Worm (Caenorhabditis elegans) whole organism, L1 larva: ENCODE results near the gene daf-6.

Source experiments
- C16A3.4 ChIP-seq: fragments of 150-350 bp; optimal IDR thresholded peaks from 2 replicates; lab custom pipeline; 2014; ENCODE audit warnings: missing biosample characterization, missing genetic modification characterization
- F16B12.6 ChIP-seq: fragments of 150-350 bp; optimal IDR thresholded peaks from 2 replicates; lab custom pipeline; 2014; ENCODE audit warnings: missing biosample characterization, missing genetic modification characterization
- aha-1 ChIP-seq: fragments of 150-350 bp; optimal IDR thresholded peaks from 2 replicates; lab custom pipeline; 2014; ENCODE audit warnings: missing biosample characterization, missing genetic modification characterization
- alr-1 ChIP-seq: fragments of 200-800 bp; sonication (Bioruptor generic); optimal IDR thresholded peaks from 2 replicates; lab custom pipeline; 2018; ENCODE audit warnings: borderline replicate concordance, mild to moderate bottlenecking, missing genetic modification characterization, missing compliant biosample characterization
- aly-2 ChIP-seq: fragments of 150-350 bp; optimal IDR thresholded peaks from 2 replicates; lab custom pipeline; 2014; ENCODE audit warnings: missing biosample characterization, missing genetic modification characterization
- ceh-88 ChIP-seq: fragments of 200-800 bp; sonication (Bioruptor generic); IDR thresholded peaks from 2 replicates; pipeline ENCODE4 v1.3.6; 2022; ENCODE audit warnings: missing genetic modification characterization, missing compliant biosample characterization
- ceh-90 ChIP-seq: sonication (generic microtip); optimal IDR thresholded peaks from 2 replicates; lab custom pipeline; 2016; ENCODE audit warnings: missing genetic modification characterization, missing compliant biosample characterization
- ces-1 ChIP-seq: fragments of 150-350 bp; optimal IDR thresholded peaks from 2 replicates; lab custom pipeline; 2014; ENCODE audit warnings: missing biosample characterization, missing genetic modification reagents, missing genetic modification characterization
- dsc-1 ChIP-seq: sonication (generic microtip); optimal IDR thresholded peaks from 2 replicates; lab custom pipeline; 2016; ENCODE audit warnings: mild to moderate bottlenecking, missing genetic modification characterization, missing compliant biosample characterization
- egl-27 ChIP-seq, 2 experiments: fragments of 150-350 bp in 1 of 2; sonication (generic microtip); optimal IDR thresholded peaks; 3 replicates each; lab custom pipeline; 2017 to 2018; ENCODE audit warnings: missing biosample characterization in 2 of 2, missing genetic modification characterization in 2 of 2, missing genetic modification reagents in 2 of 2
- elt-2 ChIP-seq: sonication (generic microtip); optimal IDR thresholded peaks from 2 replicates; lab custom pipeline; 2016; ENCODE audit warnings: missing genetic modification characterization, mild to moderate bottlenecking, inconsistent platforms, missing compliant biosample characterization, missing genetic modification reagents
- elt-3 ChIP-seq, 6 experiments: fragments of 150-350 bp in 1 of 6; sonication (generic microtip); optimal IDR thresholded peaks; 2 replicates each; lab custom pipeline; 2017 to 2018; ENCODE audit warnings: missing biosample characterization in 6 of 6, missing genetic modification characterization in 6 of 6, inconsistent platforms in 1 of 6
- fkh-10 ChIP-seq: sonication (generic microtip); optimal IDR thresholded peaks from 2 replicates; lab custom pipeline; 2017; ENCODE audit warnings: missing biosample characterization, missing genetic modification reagents, missing genetic modification characterization
- fkh-4 ChIP-seq: sonication (generic microtip); optimal IDR thresholded peaks from 2 replicates; lab custom pipeline; 2016; ENCODE audit warnings: missing compliant biosample characterization, missing genetic modification characterization, borderline replicate concordance
- fkh-8 ChIP-seq: sonication (generic microtip); optimal IDR thresholded peaks from 2 replicates; lab custom pipeline; 2016; ENCODE audit warnings: mild to moderate bottlenecking, missing genetic modification characterization, missing compliant biosample characterization
- fos-1 ChIP-seq: fragments of 150-350 bp; optimal IDR thresholded peaks from 2 replicates; lab custom pipeline; 2014; ENCODE audit warnings: missing biosample characterization, missing genetic modification characterization
- hlh-4 ChIP-seq: sonication (generic microtip); optimal IDR thresholded peaks from 2 replicates; lab custom pipeline; 2016; ENCODE audit warnings: mild to moderate bottlenecking, missing genetic modification characterization, missing compliant biosample characterization
- hpl-2 ChIP-seq: fragments of 150-350 bp; optimal IDR thresholded peaks from 2 replicates; lab custom pipeline; 2014; ENCODE audit warnings: missing biosample characterization, missing genetic modification reagents, missing genetic modification characterization
- isw-1 ChIP-seq: fragments of 200-800 bp; sonication (Bioruptor generic); IDR thresholded peaks from 2 replicates; pipeline ENCODE4 v1.3.6; 2022; ENCODE audit warnings: missing genetic modification characterization, missing compliant biosample characterization
- jun-1 ChIP-seq: fragments of 150-350 bp; optimal IDR thresholded peaks from 2 replicates; lab custom pipeline; 2014; ENCODE audit warnings: missing biosample characterization, missing genetic modification reagents, missing genetic modification characterization
- lin-14 ChIP-seq: fragments of 200-800 bp; sonication (Bioruptor generic); optimal IDR thresholded peaks from 2 replicates; lab custom pipeline; 2018; ENCODE audit warnings: mild to moderate bottlenecking, missing genetic modification characterization, moderate library complexity, missing compliant biosample characterization
- lin-15B ChIP-seq: fragments of 150-350 bp; sonication (generic microtip); optimal IDR thresholded peaks from 3 replicates; lab custom pipeline; 2014; ENCODE audit warnings: missing biosample characterization, missing genetic modification characterization
- lin-39 ChIP-seq: fragments of 150-350 bp; optimal IDR thresholded peaks from 2 replicates; lab custom pipeline; 2014; ENCODE audit warnings: missing biosample characterization, missing genetic modification reagents, missing genetic modification characterization
- lir-3 ChIP-seq: sonication (generic microtip); optimal IDR thresholded peaks from 2 replicates; lab custom pipeline; 2016; ENCODE audit warnings: mild to moderate bottlenecking, missing genetic modification characterization, moderate library complexity, missing compliant biosample characterization; ENCODE audit not compliant: poor library complexity
- mab-9 ChIP-seq: fragments of 200-800 bp; sonication (Bioruptor generic); IDR thresholded peaks from 2 replicates; pipeline ENCODE4 v1.3.6; 2022; ENCODE audit warnings: missing genetic modification reagents, missing genetic modification characterization, missing compliant biosample characterization
- mdl-1 ChIP-seq, 2 experiments: fragments of 150-350 bp; optimal IDR thresholded peaks; 2 replicates each; lab custom pipeline; 2014 to 2017; ENCODE audit warnings: missing biosample characterization in 2 of 2, missing genetic modification characterization in 2 of 2, inconsistent platforms in 1 of 2
- mef-2 ChIP-seq: fragments of 150-350 bp; optimal IDR thresholded peaks from 2 replicates; lab custom pipeline; 2014; ENCODE audit warnings: missing biosample characterization, missing genetic modification characterization
- nhr-237 ChIP-seq: fragments of 150-350 bp; optimal IDR thresholded peaks from 2 replicates; lab custom pipeline; 2014; ENCODE audit warnings: missing biosample characterization, missing genetic modification characterization
- nhr-28 ChIP-seq: fragments of 150-350 bp; optimal IDR thresholded peaks from 2 replicates; lab custom pipeline; 2014; ENCODE audit warnings: missing biosample characterization, missing genetic modification characterization
- nhr-47 ChIP-seq: sonication (generic microtip); optimal IDR thresholded peaks from 2 replicates; lab custom pipeline; 2016; ENCODE audit warnings: mild to moderate bottlenecking, missing genetic modification characterization, moderate library complexity, missing compliant biosample characterization
- nhr-71 ChIP-seq: sonication (generic microtip); optimal IDR thresholded peaks from 2 replicates; lab custom pipeline; 2016; ENCODE audit warnings: mild to moderate bottlenecking, missing genetic modification characterization, moderate library complexity, missing compliant biosample characterization
- nhr-77 ChIP-seq: fragments of 150-350 bp; optimal IDR thresholded peaks from 2 replicates; lab custom pipeline; 2014; ENCODE audit warnings: missing biosample characterization, missing genetic modification characterization
- nhr-85 ChIP-seq: sonication (generic microtip); peaks from one replicate; lab custom pipeline; 2016; ENCODE audit warnings: missing genetic modification characterization, inconsistent platforms, missing compliant biosample characterization
- pag-3 ChIP-seq: sonication (generic microtip); optimal IDR thresholded peaks from 2 replicates; lab custom pipeline; 2017; ENCODE audit warnings: missing genetic modification characterization, mild to moderate bottlenecking, missing compliant biosample characterization, antibody characterized with exemption, borderline replicate concordance; ENCODE audit not compliant: insufficient read depth
- rnt-1 ChIP-seq: sonication (generic microtip); optimal IDR thresholded peaks from 2 replicates; lab custom pipeline; 2016; ENCODE audit warnings: mild to moderate bottlenecking, missing genetic modification characterization, moderate library complexity, missing compliant biosample characterization
- skn-1 ChIP-seq: fragments of 150-350 bp; optimal IDR thresholded peaks from 2 replicates; lab custom pipeline; 2014; ENCODE audit warnings: missing biosample characterization, missing genetic modification characterization
- snpc-4 ChIP-seq: fragments of 150-350 bp; optimal IDR thresholded peaks from 2 replicates; lab custom pipeline; 2014; ENCODE audit warnings: missing biosample characterization, missing genetic modification characterization
- snu-23 ChIP-seq: sonication (generic microtip); optimal IDR thresholded peaks from 2 replicates; lab custom pipeline; 2016; ENCODE audit warnings: missing genetic modification characterization, missing compliant biosample characterization
- sptf-1 ChIP-seq: fragments of 150-350 bp; optimal IDR thresholded peaks from 2 replicates; lab custom pipeline; 2014; ENCODE audit warnings: missing biosample characterization, missing genetic modification characterization
- tbx-2 ChIP-seq: sonication (generic microtip); optimal IDR thresholded peaks from 2 replicates; lab custom pipeline; 2016; ENCODE audit warnings: missing genetic modification characterization, missing compliant biosample characterization
- tlp-1 ChIP-seq: fragments of 150-350 bp; optimal IDR thresholded peaks from 2 replicates; lab custom pipeline; 2014; ENCODE audit warnings: missing biosample characterization, missing genetic modification characterization
- unc-30 ChIP-seq: sonication (generic microtip); optimal IDR thresholded peaks from 2 replicates; lab custom pipeline; 2017; ENCODE audit warnings: missing biosample characterization, missing genetic modification characterization
- unc-62 ChIP-seq: fragments of 150-350 bp; optimal IDR thresholded peaks from 2 replicates; lab custom pipeline; 2014; ENCODE audit warnings: missing biosample characterization, missing genetic modification reagents, missing genetic modification characterization

daf-6 gene

DNA sequence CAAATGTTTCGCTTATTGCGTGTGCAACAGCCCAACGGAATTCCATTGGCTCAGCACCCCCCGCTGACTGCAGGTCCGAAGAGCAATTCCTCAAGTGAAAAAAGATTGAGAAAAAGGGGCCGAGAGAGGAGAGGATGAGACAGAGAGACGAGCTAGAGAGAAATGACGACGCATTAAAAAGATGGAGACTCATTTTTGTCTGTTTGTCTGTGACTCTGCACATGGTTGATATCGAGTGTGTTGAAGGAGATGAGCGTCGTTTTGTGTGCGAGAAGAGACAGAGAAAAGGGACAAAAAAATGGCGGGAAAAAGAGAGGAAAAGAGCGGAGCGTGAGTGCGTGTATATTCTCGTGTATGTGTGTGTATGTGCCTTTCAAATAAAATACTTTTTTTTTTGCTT, 47.3 kb upstream of the daf-6 start (continued):
- TF ChIP-seq nhr-28 (tag; lab: Kevin White, UChicago) (no peak), dsc-1 (peak; percentile 82), skn-1 (tag; lab: Kevin White, UChicago) (peak; percentile 87), lin-14 (GFP tag; lab: Kevin White, UChicago) (peak; percentile 99), lin-39 (tag; lab: Kevin White, UChicago) (peak; percentile 15), pag-3 (peak; percentile 15), mab-9 (GFP tag; lab: Robert Waterston, UW) (peak; percentile 40; the same call in 1 of the 2 replicates), nhr-77 (peak; percentile 94), lir-3 (tag; lab: Kevin White, UChicago) (peak; percentile 80), nhr-85 (tag; lab: Kevin White, UChicago) (peak; percentile 86), aha-1 (tag; lab: Kevin White, UChicago) (no peak), fos-1 (tag; lab: Kevin White, UChicago) (peak; percentile 91), nhr-47 (tag; lab: Kevin White, UChicago) (peak; percentile 86), snpc-4 (tag; lab: Kevin White, UChicago) (peak; percentile 78), elt-3 (tag; optimal IDR thresholded peaks at IDR 0.05; lab: Kevin White, UChicago) (peak in 2 of 6 experiments; percentile 27 to 50), hlh-4 (tag; lab: Kevin White, UChicago) (no peak), rnt-1 (tag; lab: Kevin White, UChicago) (peak; percentile 80), jun-1 (peak; percentile 89), nhr-237 (tag; lab: Kevin White, UChicago) (peak; percentile 71), fkh-10 (GFP tag; lab: Kevin White, UChicago) (peak; percentile 94), isw-1 (GFP tag; lab: Robert Waterston, UW) (peak; percentile 73), aly-2 (tag; lab: Kevin White, UChicago) (peak; percentile 32), egl-27 (tag; optimal IDR thresholded peaks at IDR 0.05; lab: Kevin White, UChicago) (peak; percentile 53 to 56), unc-30 (tag; lab: Kevin White, UChicago) (no peak), hpl-2 (GFP tag; lab: Kevin White, UChicago) (no peak), sptf-1 (tag; lab: Kevin White, UChicago) (no peak), fkh-4 (tag; lab: Kevin White, UChicago) (no peak), nhr-71 (tag; lab: Kevin White, UChicago) (peak; percentile 96), unc-62 (GFP tag; lab: Kevin White, UChicago) (no peak), mef-2 (tag; lab: Kevin White, UChicago) (peak; percentile 66), tbx-2 (tag; lab: Kevin White, UChicago) (peak; percentile 92), snu-23 (peak; percentile 96), F16B12.6 (tag; lab: Kevin White, UChicago) (peak; percentile 44), ceh-88 (GFP tag; lab: Robert Waterston, UW) (no peak; the same call in 1 of the 2 replicates), ceh-90 (no peak), alr-1 (no peak)

DNA sequence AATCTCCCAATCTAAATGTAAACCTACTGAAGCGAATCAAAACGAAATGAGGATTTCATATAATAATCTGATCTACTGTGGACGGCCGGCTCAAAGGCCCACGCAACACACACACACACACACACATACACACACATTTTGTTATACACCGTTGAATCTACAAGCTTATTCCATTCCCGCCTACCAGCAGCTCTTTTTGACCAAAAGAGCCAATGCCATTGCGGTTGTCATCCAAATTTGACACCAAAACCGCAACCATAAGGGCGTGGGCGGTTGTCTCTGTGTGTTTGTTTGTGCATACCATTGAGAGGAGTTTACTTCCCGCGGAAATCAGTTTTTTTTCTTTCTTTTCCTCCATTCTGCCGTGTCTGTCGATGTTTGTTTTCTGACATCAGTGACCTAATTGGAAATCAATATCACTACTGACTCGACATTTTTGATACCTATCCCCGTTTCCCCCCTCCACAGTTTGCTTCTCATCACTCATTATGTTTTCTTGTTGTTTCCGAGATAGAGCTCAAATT, 45.4 kb upstream of the daf-6 start:
- TF ChIP-seq mdl-1 (tag; optimal IDR thresholded peaks at IDR 0.05; lab: Kevin White, UChicago) (no peak), lin-15B (tag; lab: Kevin White, UChicago) (no peak), ces-1 (GFP tag; lab: Kevin White, UChicago) (no peak)

DNA sequence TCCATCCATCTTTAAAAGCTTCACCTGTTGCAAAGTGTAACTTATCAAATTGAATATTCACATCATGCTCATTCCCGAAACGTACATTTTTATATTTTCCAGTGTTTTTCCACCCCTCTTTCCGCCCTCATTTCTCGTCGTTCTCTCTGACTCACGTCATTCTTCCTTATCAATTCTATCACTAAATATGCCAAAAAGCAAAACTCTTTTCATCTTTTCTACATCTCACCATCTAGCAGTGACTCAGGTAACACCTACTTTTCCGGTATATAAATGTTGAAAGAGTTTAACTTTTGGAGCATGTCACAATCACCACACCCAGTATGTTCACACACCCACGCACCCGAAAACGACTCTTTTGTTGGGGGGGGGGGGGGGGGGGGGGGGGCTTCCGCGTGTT, 43.8 kb upstream of the daf-6 start:
- no peak for TF ChIP-seq nhr-85 (tag; lab: Kevin White, UChicago)
- peak; percentile 21 for TF ChIP-seq fkh-8
- TF ChIP-seq tlp-1, result no peak
- TF ChIP-seq elt-2 (tag; lab: Kevin White, UChicago), result no peak
- no peak for TF ChIP-seq C16A3.4 (tag; lab: Kevin White, UChicago)
